Fruit fly (Drosophila melanogaster): ENCODE measurements around the gene Arfrp1.

The Arfrp1 gene

DNA sequence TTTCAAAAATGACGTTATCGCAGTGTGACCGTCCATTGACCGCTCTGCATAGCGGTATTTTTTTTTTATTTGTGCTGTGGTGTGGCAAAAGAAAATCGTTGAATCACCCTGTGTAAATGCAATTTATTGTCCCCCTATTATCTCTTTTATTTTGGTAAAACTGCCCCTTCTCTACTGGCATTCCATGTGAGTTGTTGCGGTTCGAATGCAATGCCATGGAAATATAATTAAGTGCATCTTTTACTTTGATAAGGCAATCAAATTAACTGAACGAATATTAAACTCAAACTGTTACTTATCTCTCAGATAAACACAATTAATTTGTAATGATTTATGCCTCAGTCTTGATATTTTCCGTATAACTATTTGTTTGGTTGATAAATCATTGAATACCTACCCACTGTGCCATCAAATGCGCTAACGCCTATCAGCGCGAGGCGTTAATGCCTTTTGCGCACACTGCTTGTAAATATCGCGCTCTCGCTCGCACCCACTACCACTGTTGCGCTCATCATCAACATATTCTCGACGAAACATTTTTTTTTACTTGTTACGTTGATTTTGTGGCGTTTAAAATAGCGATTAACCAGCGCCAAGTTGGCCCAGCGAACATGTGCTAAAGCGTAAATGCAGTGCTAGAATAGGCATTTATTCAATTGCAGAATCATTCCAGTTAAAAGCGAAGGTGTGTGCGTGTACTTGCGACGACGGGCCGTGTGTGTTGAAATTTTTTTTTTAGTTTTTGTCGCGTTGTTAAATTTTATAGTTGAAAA, 2.4 kb downstream of the Arfrp1 start (continued):
- TF ChIP-seq Hsf (GFP tag; optimal IDR thresholded peaks at IDR 0.05) (peak; percentile 69), YL-1 (GFP tag; optimal IDR thresholded peaks at IDR 0.05) (peak; percentile 32), Fer2 (tag; optimal IDR thresholded peaks at IDR 0.05) (no peak), CG8924 (tag; optimal IDR thresholded peaks at IDR 0.05) (peak; percentile 61), Dek (tag; optimal IDR thresholded peaks at IDR 0.05) (peak; percentile 37), Ptx1 (GFP tag; IDR thresholded peaks at IDR 0.05) (peak; percentile 24; the same call in 1 of the 2 replicates), CG13775 (GFP tag; optimal IDR thresholded peaks at IDR 0.05) (peak; percentile 67), row (GFP tag; IDR thresholded peaks at IDR 0.05) (peak; percentile 80), Trl (optimal IDR thresholded peaks at IDR 0.05) (no peak), Trl (GFP tag; optimal IDR thresholded peaks at IDR 0.05) (peak; percentile 9), CG10321 (GFP tag; IDR thresholded peaks at IDR 0.05) (peak; percentile 35; the same call in 1 of the 2 replicates), chinmo (GFP tag; IDR thresholded peaks at IDR 0.05; ENCODE audit: partially characterized antibody) (no peak), CG15479 (GFP tag; optimal IDR thresholded peaks at IDR 0.05) (peak; percentile 75), Usf (GFP tag; optimal IDR thresholded peaks at IDR 0.05) (peak; percentile 41), crc (GFP tag; optimal IDR thresholded peaks at IDR 0.05) (no peak), Sry-β (GFP tag; optimal IDR thresholded peaks at IDR 0.05) (no peak), D19B (GFP tag; optimal IDR thresholded peaks at IDR 0.05) (peak; percentile 28), sqz (GFP tag; optimal IDR thresholded peaks at IDR 0.05) (peak; percentile 28), lab (GFP tag; optimal IDR thresholded peaks at IDR 0.05) (peak; percentile 34), vnd (GFP tag; IDR thresholded peaks at IDR 0.05; ENCODE audit: partially characterized antibody) (no peak), hkb (optimal IDR thresholded peaks at IDR 0.05) (no peak), hkb (GFP tag; IDR thresholded peaks at IDR 0.05) (peak; percentile 45; the same call in 1 of the 2 replicates), CG17568 (GFP tag; optimal IDR thresholded peaks at IDR 0.05) (peak; percentile 21), CG32767 (GFP tag; IDR thresholded peaks at IDR 0.05) (no peak), CG1602 (GFP tag; optimal IDR thresholded peaks at IDR 0.05) (peak; percentile 52), Myb (GFP tag; optimal IDR thresholded peaks at IDR 0.05) (peak; percentile 87), CG9215 (GFP tag; IDR thresholded peaks at IDR 0.05) (peak; percentile 44), CG2202 (tag; optimal IDR thresholded peaks at IDR 0.05) (no peak), CoRest (tag; optimal IDR thresholded peaks at IDR 0.05) (peak; percentile 72), CG11093 (GFP tag; IDR thresholded peaks at IDR 0.05) (0 out of 3 replicates have a peak, but pooled peaks have one; percentile 28), Side (GFP tag; optimal IDR thresholded peaks at IDR 0.05) (no peak), Sry-δ (GFP tag; optimal IDR thresholded peaks at IDR 0.05) (peak; percentile 38), al (GFP tag; IDR thresholded peaks at IDR 0.05) (0 out of 2 replicates have a peak, but pooled peaks have one; percentile 24), CG1233 (GFP tag; optimal IDR thresholded peaks at IDR 0.05) (peak; percentile 31), disco-r (GFP tag; optimal IDR thresholded peaks at IDR 0.05) (no peak), Dref (GFP tag; IDR thresholded peaks at IDR 0.05) (no peak), CG8089 (GFP tag; optimal IDR thresholded peaks at IDR 0.05) (peak; percentile 51), yki (optimal IDR thresholded peaks at IDR 0.05) (no peak), CG31441 (GFP tag; IDR thresholded peaks at IDR 0.05) (peak; percentile 38; the same call in 1 of the 2 replicates), CG8281 (tag; optimal IDR thresholded peaks at IDR 0.05) (no peak), Xbp1 (GFP tag; optimal IDR thresholded peaks at IDR 0.05) (peak; percentile 61), gem (tag; optimal IDR thresholded peaks at IDR 0.05) (peak; percentile 69), NC2β (GFP tag; optimal IDR thresholded peaks at IDR 0.05) (peak; percentile 59), CG8944 (GFP tag; optimal IDR thresholded peaks at IDR 0.05) (peak; percentile 55), sd (tag; optimal IDR thresholded peaks at IDR 0.05) (no peak), CG14667 (GFP tag; IDR thresholded peaks at IDR 0.05) (peak; percentile 13; the same call in 1 of the 2 replicates), seq (GFP tag; IDR thresholded peaks at IDR 0.05) (no peak), CG8388 (GFP tag; optimal IDR thresholded peaks at IDR 0.05) (peak; percentile 47), dpn (GFP tag; optimal IDR thresholded peaks at IDR 0.05) (peak; percentile 42 to 46), CG33213 (GFP tag; optimal IDR thresholded peaks at IDR 0.05) (peak; percentile 34)

Data from whole organism, embryonic.